Worm (Caenorhabditis elegans): ENCODE measurements around the gene otub-1.

The otub-1 gene

DNA sequence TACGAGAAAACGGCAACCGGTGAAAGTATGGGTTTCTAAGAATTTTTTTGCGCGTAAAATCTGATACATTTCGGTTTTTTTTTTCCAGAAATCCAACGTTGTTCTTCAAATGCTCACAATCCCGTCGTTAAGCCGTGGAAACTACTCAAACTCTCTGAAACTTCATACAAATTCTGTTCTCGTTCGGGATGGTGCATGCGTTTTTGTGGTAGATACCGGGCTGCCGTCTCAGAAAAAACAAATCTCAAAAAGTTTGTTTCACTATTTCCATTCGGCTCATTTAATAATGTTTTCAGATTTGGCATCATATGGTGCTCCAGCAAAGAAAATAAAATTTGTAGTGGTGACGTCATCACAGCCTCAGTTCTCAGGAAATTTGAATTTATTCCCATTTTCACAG, 11.4 kb upstream of the otub-1 start:
- TF ChIP-seq ceh-24 (tag; optimal IDR thresholded peaks at IDR 0.05) (no peak), mec-3 (tag; optimal IDR thresholded peaks at IDR 0.05; ENCODE audit: borderline replicate concordance) (no peak), pag-3 (tag; optimal IDR thresholded peaks at IDR 0.05; ENCODE audit: borderline replicate concordance) (no peak), pat-9 (tag; optimal IDR thresholded peaks at IDR 0.05) (no peak), ceh-18 (tag; optimal IDR thresholded peaks at IDR 0.05) (no peak), syd-9 (tag; optimal IDR thresholded peaks at IDR 0.05) (no peak), gmeb-2 (tag; optimal IDR thresholded peaks at IDR 0.05) (no peak), fkh-6 (tag; optimal IDR thresholded peaks at IDR 0.05) (no peak), tbx-7 (tag; optimal IDR thresholded peaks at IDR 0.05) (no peak)

- TF ChIP-seq pha-2 (tag; optimal IDR thresholded peaks at IDR 0.05): no peak
- TF ChIP-seq mec-3 (tag; optimal IDR thresholded peaks at IDR 0.05; ENCODE audit: borderline replicate concordance): no peak
Measured at ce11 chrV:15055873-15056272, 10.2 kb upstream of the otub-1 start, which contains the start of gene C25D7.16. Gene C25D7.16 (plus strand): TSS chrV:15056173.

DNA sequence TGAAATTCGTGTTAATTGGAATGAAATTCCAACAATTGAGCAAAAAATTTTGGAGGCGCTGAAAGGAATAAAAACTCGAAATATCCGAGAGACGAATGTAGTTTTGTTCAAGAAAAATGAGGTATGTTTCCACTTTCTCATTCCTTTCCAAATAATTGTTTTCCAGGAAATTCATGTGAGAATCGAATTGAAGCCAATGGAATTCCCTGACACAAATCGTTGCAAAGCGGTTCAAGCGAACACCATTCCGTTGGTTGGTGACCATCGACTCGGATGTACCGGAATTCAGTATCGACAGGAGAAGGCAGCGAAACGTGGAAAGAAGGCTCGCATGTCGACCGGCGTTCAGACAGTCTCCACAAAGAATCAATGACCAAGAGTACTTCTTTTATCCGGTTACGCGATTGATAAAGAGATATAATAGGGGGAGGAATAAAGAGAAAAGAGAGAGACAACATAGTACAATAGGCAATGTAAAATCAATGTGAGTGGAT, 9.7 kb upstream of the otub-1 start:
- TF ChIP-seq fkh-10 (GFP tag; optimal IDR thresholded peaks at IDR 0.05): no peak
- no peak for TF ChIP-seq dmd-4 (tag; optimal IDR thresholded peaks at IDR 0.05; ENCODE audit: borderline replicate concordance)
- no peak for TF ChIP-seq ama-1 (optimal IDR thresholded peaks at IDR 0.05)
- no peak for TF ChIP-seq ceh-48 (tag; optimal IDR thresholded peaks at IDR 0.05)
- TF ChIP-seq ceh-45 (GFP tag; IDR thresholded peaks at IDR 0.05): no peak
- TF ChIP-seq C08G9.2 (tag; optimal IDR thresholded peaks at IDR 0.05): no peak
- no peak for TF ChIP-seq rnt-1 (tag; optimal IDR thresholded peaks at IDR 0.05)
- no peak for TF ChIP-seq C38D4.7 (GFP tag; optimal IDR thresholded peaks at IDR 0.05)
- TF ChIP-seq eyg-1 (tag; optimal IDR thresholded peaks at IDR 0.05): no peak
- TF ChIP-seq ceh-31 (tag; optimal IDR thresholded peaks at IDR 0.05): no peak
- no peak for TF ChIP-seq nfya-1 (tag; optimal IDR thresholded peaks at IDR 0.05)
- TF ChIP-seq elt-4 (tag; optimal IDR thresholded peaks at IDR 0.05): no peak
- no peak for TF ChIP-seq che-1 (tag; optimal IDR thresholded peaks at IDR 0.05)
- TF ChIP-seq hlh-15 (tag; optimal IDR thresholded peaks at IDR 0.05): no peak
- no peak for TF ChIP-seq sox-2 (GFP tag; IDR thresholded peaks at IDR 0.05)

DNA sequence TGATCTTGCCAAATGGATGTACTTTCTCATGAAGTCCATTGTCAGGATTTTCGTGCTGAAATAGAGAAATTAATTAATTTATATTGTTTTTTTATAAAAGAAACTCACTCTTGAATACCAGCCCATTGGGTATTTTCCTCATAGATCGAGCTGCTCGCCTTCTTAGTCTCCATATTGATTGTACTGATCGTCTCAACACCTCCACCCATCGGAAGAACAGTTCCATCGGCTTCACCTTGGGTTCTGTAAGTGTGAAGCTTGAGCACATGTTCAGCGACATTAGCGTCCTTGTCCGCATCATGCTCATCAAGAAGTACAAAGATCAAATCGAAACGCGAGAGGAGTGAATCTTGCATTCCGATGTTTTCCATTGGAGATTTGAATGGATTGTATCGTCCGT, 8.4 kb upstream of the otub-1 start:
- TF ChIP-seq fax-1 (tag; optimal IDR thresholded peaks at IDR 0.05): no peak
- no peak for TF ChIP-seq rnt-1 (tag; optimal IDR thresholded peaks at IDR 0.05)
- TF ChIP-seq hlh-6 (tag; optimal IDR thresholded peaks at IDR 0.05): no peak
- TF ChIP-seq pqm-1 (tag; optimal IDR thresholded peaks at IDR 0.05): no peak
- no peak for TF ChIP-seq unc-3 (GFP tag; conservative IDR thresholded peaks at IDR 0.05)
- no peak for TF ChIP-seq unc-3 (tag; optimal IDR thresholded peaks at IDR 0.05)
- no peak for TF ChIP-seq F13H6.1 (tag; optimal IDR thresholded peaks at IDR 0.05)
- no peak for TF ChIP-seq fkh-10 (GFP tag; optimal IDR thresholded peaks at IDR 0.05)
- TF ChIP-seq tbx-2 (tag; optimal IDR thresholded peaks at IDR 0.05): no peak
- TF ChIP-seq pha-2 (tag; optimal IDR thresholded peaks at IDR 0.05): no peak
- no peak for TF ChIP-seq ref-2 (tag; optimal IDR thresholded peaks at IDR 0.05)
- TF ChIP-seq ceh-48 (tag; optimal IDR thresholded peaks at IDR 0.05): no peak
- no peak for TF ChIP-seq eyg-1 (tag; optimal IDR thresholded peaks at IDR 0.05)
- no peak for TF ChIP-seq ceh-19 (GFP tag; optimal IDR thresholded peaks at IDR 0.05)
- TF ChIP-seq syd-9 (tag; optimal IDR thresholded peaks at IDR 0.05): no peak
- TF ChIP-seq hlh-8 (tag; optimal IDR thresholded peaks at IDR 0.05): no peak

DNA sequence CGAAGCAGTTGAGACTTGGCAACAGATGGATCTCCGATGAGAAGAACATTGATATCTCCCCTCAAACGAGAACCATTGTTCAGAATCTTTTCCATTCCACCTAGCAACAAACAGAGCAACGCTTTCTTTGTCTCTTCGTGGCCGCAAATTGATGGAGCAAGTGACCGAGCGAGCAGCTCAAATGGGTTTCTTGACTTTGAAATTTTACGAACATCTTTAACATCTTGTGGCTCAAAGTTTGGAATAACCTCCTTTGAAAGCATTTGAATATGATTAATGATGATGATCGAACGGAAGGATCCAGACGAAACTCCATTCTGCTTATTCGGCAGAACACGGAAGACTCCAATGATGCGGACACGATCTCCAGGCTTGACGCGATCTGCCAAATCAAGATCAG, 7.7 kb upstream of the otub-1 start:
- TF ChIP-seq fkh-10 (GFP tag; optimal IDR thresholded peaks at IDR 0.05) (no peak), rnt-1 (tag; optimal IDR thresholded peaks at IDR 0.05) (no peak), pat-9 (tag; optimal IDR thresholded peaks at IDR 0.05) (no peak), ceh-22 (tag; optimal IDR thresholded peaks at IDR 0.05) (no peak), tbx-7 (tag; optimal IDR thresholded peaks at IDR 0.05) (no peak), pqm-1 (tag; optimal IDR thresholded peaks at IDR 0.05) (no peak), dmd-4 (tag; optimal IDR thresholded peaks at IDR 0.05; ENCODE audit: borderline replicate concordance) (no peak), elt-4 (tag; optimal IDR thresholded peaks at IDR 0.05) (no peak), unc-3 (GFP tag; conservative IDR thresholded peaks at IDR 0.05) (no peak), unc-3 (tag; optimal IDR thresholded peaks at IDR 0.05) (no peak), sdc-2 (tag; optimal IDR thresholded peaks at IDR 0.05) (no peak), nfya-1 (tag; optimal IDR thresholded peaks at IDR 0.05) (no peak), unc-55 (GFP tag; optimal IDR thresholded peaks at IDR 0.05) (no peak), pag-3 (tag; optimal IDR thresholded peaks at IDR 0.05; ENCODE audit: borderline replicate concordance) (no peak), elt-2 (tag; optimal IDR thresholded peaks at IDR 0.05) (no peak), C08G9.2 (tag; optimal IDR thresholded peaks at IDR 0.05) (no peak), madf-2 (tag; optimal IDR thresholded peaks at IDR 0.05) (no peak), fkh-6 (tag; optimal IDR thresholded peaks at IDR 0.05) (no peak), lim-6 (tag; optimal IDR thresholded peaks at IDR 0.05) (no peak)
